Worm (Caenorhabditis elegans): ENCODE results near the gene K09C8.2.

ce11 chrX:11008052-11008451 lies 48.8 kb downstream of the K09C8.2 start, which contains the start of gene del-5:
- TF ChIP-seq W03F9.2 (tag; optimal IDR thresholded peaks at IDR 0.05) (no peak), him-1 (tag; optimal IDR thresholded peaks at IDR 0.05) (no peak), dao-5 (tag; optimal IDR thresholded peaks at IDR 0.05) (no peak)

Data from whole organism, L4/young adult.